Fruit fly (Drosophila melanogaster): Measurements from ENCODE around the gene CG10462.

DNA sequence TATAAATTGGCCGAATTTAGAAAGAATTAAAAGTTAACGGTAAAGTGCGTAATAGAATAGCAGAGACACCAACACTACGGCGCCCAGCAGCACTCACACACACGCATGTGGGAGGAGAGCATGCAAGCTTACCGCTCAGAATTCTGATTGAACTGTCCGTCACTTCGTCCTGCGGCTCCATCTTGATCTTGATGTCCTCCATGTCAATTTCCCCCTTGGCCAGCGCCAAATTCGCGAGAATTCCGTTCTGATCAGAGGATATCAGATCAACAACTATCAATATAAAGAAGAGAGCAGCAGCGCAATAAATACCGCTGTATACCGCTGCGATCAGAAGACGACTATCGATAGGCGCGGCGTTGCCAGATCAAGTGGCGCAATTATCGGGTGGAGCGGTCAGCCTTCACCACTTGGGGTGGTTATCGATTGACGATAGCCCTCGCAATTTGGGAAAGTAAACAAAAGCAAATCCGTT is at the start of gene CG10462, which contains the start of gene Nf-YB:
- TF ChIP-seq kay (GFP tag; optimal IDR thresholded peaks at IDR 0.05) (no peak), CG4404 (GFP tag; IDR thresholded peaks at IDR 0.05) (no peak), dpn (GFP tag; optimal IDR thresholded peaks at IDR 0.05) (no peak), Dp (GFP tag; optimal IDR thresholded peaks at IDR 0.05) (peak; percentile 42), CG9215 (GFP tag; IDR thresholded peaks at IDR 0.05) (no peak), CG17359 (tag; optimal IDR thresholded peaks at IDR 0.05) (no peak), fd64A (GFP tag; optimal IDR thresholded peaks at IDR 0.05) (no peak), Hr39 (optimal IDR thresholded peaks at IDR 0.05) (no peak), CG17186 (GFP tag; optimal IDR thresholded peaks at IDR 0.05) (peak; percentile 88)
